Worm (Caenorhabditis elegans) whole organism, L1 larva: Measurements from ENCODE around the gene Y39A1A.2.

Experiments
- C04F5.9 ChIP-seq: sonication (generic microtip); optimal IDR thresholded peaks from 2 replicates; lab custom pipeline; 2016; ENCODE audit warnings: missing genetic modification characterization, missing compliant biosample characterization
- C34B4.2 ChIP-seq: sonication (generic microtip); optimal IDR thresholded peaks from 2 replicates; lab custom pipeline; 2017; ENCODE audit warnings: mild to moderate bottlenecking, missing genetic modification characterization, missing compliant biosample characterization
- F16B12.6 ChIP-seq: fragments of 150-350 bp; optimal IDR thresholded peaks from 2 replicates; lab custom pipeline; 2014; ENCODE audit warnings: missing biosample characterization, missing genetic modification characterization
- Y116A8C.19 ChIP-seq: sonication (generic microtip); optimal IDR thresholded peaks from 2 replicates; lab custom pipeline; 2016; ENCODE audit warnings: missing compliant biosample characterization, missing genetic modification characterization, borderline replicate concordance
- aha-1 ChIP-seq: fragments of 150-350 bp; optimal IDR thresholded peaks from 2 replicates; lab custom pipeline; 2014; ENCODE audit warnings: missing biosample characterization, missing genetic modification characterization
- alr-1 ChIP-seq: fragments of 200-800 bp; sonication (Bioruptor generic); optimal IDR thresholded peaks from 2 replicates; lab custom pipeline; 2018; ENCODE audit warnings: borderline replicate concordance, mild to moderate bottlenecking, missing genetic modification characterization, missing compliant biosample characterization
- aly-2 ChIP-seq: fragments of 150-350 bp; optimal IDR thresholded peaks from 2 replicates; lab custom pipeline; 2014; ENCODE audit warnings: missing biosample characterization, missing genetic modification characterization
- blmp-1 ChIP-seq: fragments of 150-350 bp; optimal IDR thresholded peaks from 2 replicates; lab custom pipeline; 2014; ENCODE audit warnings: missing biosample characterization, missing genetic modification characterization
- ceh-82 ChIP-seq, 3 experiments: fragments of 150-350 bp in 1 of 3; sonication (generic microtip) in 2 of 3; optimal IDR thresholded peaks; 2 replicates each; lab custom pipeline; 2014 to 2017; ENCODE audit warnings: missing biosample characterization in 3 of 3, missing genetic modification characterization in 3 of 3
- ceh-88 ChIP-seq: fragments of 200-800 bp; sonication (Bioruptor generic); IDR thresholded peaks from 2 replicates; pipeline ENCODE4 v1.3.6; 2022; ENCODE audit warnings: missing genetic modification characterization, missing compliant biosample characterization
- efl-1 ChIP-seq, 4 experiments: fragments of 150-350 bp; optimal IDR thresholded peaks in 3 of 4; peaks in 1 of 4; 1 replicate in 1 of 4; 2 replicates in 3 of 4; lab custom pipeline; 2014; ENCODE audit warnings: missing biosample characterization in 2 of 4, missing genetic modification characterization in 2 of 4, missing genetic modification reagents in 2 of 4
- egl-13 ChIP-seq: sonication (generic microtip); optimal IDR thresholded peaks from 2 replicates; lab custom pipeline; 2016; ENCODE audit warnings: missing genotype, missing genetic modification reagents, missing genetic modification characterization, missing compliant biosample characterization
- elt-2 ChIP-seq: sonication (generic microtip); optimal IDR thresholded peaks from 2 replicates; lab custom pipeline; 2016; ENCODE audit warnings: missing genetic modification characterization, mild to moderate bottlenecking, inconsistent platforms, missing compliant biosample characterization, missing genetic modification reagents
- ets-5 ChIP-seq: fragments of 200-800 bp; sonication (Bioruptor generic); IDR thresholded peaks from 2 replicates; pipeline ENCODE4 v1.3.6; 2022; ENCODE audit warnings: missing genetic modification characterization, missing compliant biosample characterization
- fkh-10 ChIP-seq: sonication (generic microtip); optimal IDR thresholded peaks from 2 replicates; lab custom pipeline; 2017; ENCODE audit warnings: missing biosample characterization, missing genetic modification reagents, missing genetic modification characterization
- fkh-4 ChIP-seq: sonication (generic microtip); optimal IDR thresholded peaks from 2 replicates; lab custom pipeline; 2016; ENCODE audit warnings: missing compliant biosample characterization, missing genetic modification characterization, borderline replicate concordance
- fkh-8 ChIP-seq: sonication (generic microtip); optimal IDR thresholded peaks from 2 replicates; lab custom pipeline; 2016; ENCODE audit warnings: mild to moderate bottlenecking, missing genetic modification characterization, missing compliant biosample characterization
- fos-1 ChIP-seq: fragments of 150-350 bp; optimal IDR thresholded peaks from 2 replicates; lab custom pipeline; 2014; ENCODE audit warnings: missing biosample characterization, missing genetic modification characterization
- grh-1 ChIP-seq: fragments of 200-800 bp; sonication (Bioruptor generic); IDR thresholded peaks from 2 replicates; pipeline ENCODE4 v1.3.6; 2022; ENCODE audit warnings: missing genetic modification reagents, missing genetic modification characterization, missing compliant biosample characterization
- hlh-4 ChIP-seq: sonication (generic microtip); optimal IDR thresholded peaks from 2 replicates; lab custom pipeline; 2016; ENCODE audit warnings: mild to moderate bottlenecking, missing genetic modification characterization, missing compliant biosample characterization
- hpl-2 ChIP-seq: fragments of 150-350 bp; optimal IDR thresholded peaks from 2 replicates; lab custom pipeline; 2014; ENCODE audit warnings: missing biosample characterization, missing genetic modification reagents, missing genetic modification characterization
- lin-14 ChIP-seq: fragments of 200-800 bp; sonication (Bioruptor generic); optimal IDR thresholded peaks from 2 replicates; lab custom pipeline; 2018; ENCODE audit warnings: mild to moderate bottlenecking, missing genetic modification characterization, moderate library complexity, missing compliant biosample characterization
- lin-15B ChIP-seq: fragments of 150-350 bp; sonication (generic microtip); optimal IDR thresholded peaks from 3 replicates; lab custom pipeline; 2014; ENCODE audit warnings: missing biosample characterization, missing genetic modification characterization
- lsy-2 ChIP-seq, 2 experiments: fragments of 150-350 bp; optimal IDR thresholded peaks; 2 replicates each; lab custom pipeline; 2014; ENCODE audit warnings: missing biosample characterization in 2 of 2, missing genetic modification characterization in 2 of 2
- mab-9 ChIP-seq: fragments of 200-800 bp; sonication (Bioruptor generic); IDR thresholded peaks from 2 replicates; pipeline ENCODE4 v1.3.6; 2022; ENCODE audit warnings: missing genetic modification reagents, missing genetic modification characterization, missing compliant biosample characterization
- mdl-1 ChIP-seq, 2 experiments: fragments of 150-350 bp; optimal IDR thresholded peaks; 2 replicates each; lab custom pipeline; 2014 to 2017; ENCODE audit warnings: missing biosample characterization in 2 of 2, missing genetic modification characterization in 2 of 2, inconsistent platforms in 1 of 2
- mep-1 ChIP-seq: fragments of 150-350 bp; optimal IDR thresholded peaks from 2 replicates; lab custom pipeline; 2014; ENCODE audit warnings: missing biosample characterization, missing genetic modification characterization
- nhr-20 ChIP-seq: sonication (generic microtip); optimal IDR thresholded peaks from 2 replicates; lab custom pipeline; 2016; ENCODE audit warnings: mild to moderate bottlenecking, missing genetic modification characterization, missing compliant biosample characterization
- nhr-71 ChIP-seq: sonication (generic microtip); optimal IDR thresholded peaks from 2 replicates; lab custom pipeline; 2016; ENCODE audit warnings: mild to moderate bottlenecking, missing genetic modification characterization, moderate library complexity, missing compliant biosample characterization
- nhr-77 ChIP-seq: fragments of 150-350 bp; optimal IDR thresholded peaks from 2 replicates; lab custom pipeline; 2014; ENCODE audit warnings: missing biosample characterization, missing genetic modification characterization
- nhr-84 ChIP-seq: sonication (generic microtip); optimal IDR thresholded peaks from 2 replicates; lab custom pipeline; 2017; ENCODE audit warnings: missing biosample characterization, missing genetic modification characterization
- nhr-85 ChIP-seq: sonication (generic microtip); peaks from one replicate; lab custom pipeline; 2016; ENCODE audit warnings: missing genetic modification characterization, inconsistent platforms, missing compliant biosample characterization
- nhr-90 ChIP-seq: sonication (generic microtip); optimal IDR thresholded peaks from 2 replicates; lab custom pipeline; 2016; ENCODE audit warnings: mild to moderate bottlenecking, missing genetic modification characterization, missing compliant biosample characterization; ENCODE audit not compliant: poor library complexity
- pag-3 ChIP-seq: sonication (generic microtip); optimal IDR thresholded peaks from 2 replicates; lab custom pipeline; 2017; ENCODE audit warnings: missing genetic modification characterization, mild to moderate bottlenecking, missing compliant biosample characterization, antibody characterized with exemption, borderline replicate concordance; ENCODE audit not compliant: insufficient read depth
- pax-3 ChIP-seq: fragments of 200-800 bp; sonication (Bioruptor generic); optimal IDR thresholded peaks from 2 replicates; lab custom pipeline; 2018; ENCODE audit warnings: mild to moderate bottlenecking, missing genetic modification characterization, moderate library complexity, missing compliant biosample characterization
- pqm-1 ChIP-seq: sonication (generic microtip); optimal IDR thresholded peaks from 3 replicates; lab custom pipeline; 2017; ENCODE audit warnings: missing biosample characterization, missing genetic modification characterization
- rnt-1 ChIP-seq: sonication (generic microtip); optimal IDR thresholded peaks from 2 replicates; lab custom pipeline; 2016; ENCODE audit warnings: mild to moderate bottlenecking, missing genetic modification characterization, moderate library complexity, missing compliant biosample characterization
- snu-23 ChIP-seq: sonication (generic microtip); optimal IDR thresholded peaks from 2 replicates; lab custom pipeline; 2016; ENCODE audit warnings: missing genetic modification characterization, missing compliant biosample characterization
- tlp-1 ChIP-seq: fragments of 150-350 bp; optimal IDR thresholded peaks from 2 replicates; lab custom pipeline; 2014; ENCODE audit warnings: missing biosample characterization, missing genetic modification characterization
- unc-62 ChIP-seq: fragments of 150-350 bp; optimal IDR thresholded peaks from 2 replicates; lab custom pipeline; 2014; ENCODE audit warnings: missing biosample characterization, missing genetic modification reagents, missing genetic modification characterization
- unc-98 ChIP-seq: fragments of 200-800 bp; sonication (Bioruptor generic); IDR thresholded peaks from 2 replicates; pipeline ENCODE4 v1.3.6; 2022; ENCODE audit warnings: missing genetic modification characterization, missing compliant biosample characterization
- xbp-1 ChIP-seq: sonication (generic microtip); optimal IDR thresholded peaks from 2 replicates; lab custom pipeline; 2016; ENCODE audit warnings: missing genetic modification characterization, missing compliant biosample characterization
- zag-1 ChIP-seq: fragments of 150-350 bp; optimal IDR thresholded peaks from 2 replicates; lab custom pipeline; 2014; ENCODE audit warnings: missing biosample characterization, missing genetic modification characterization
- zip-4 ChIP-seq: fragments of 200-800 bp; sonication (Bioruptor generic); optimal IDR thresholded peaks from 2 replicates; lab custom pipeline; 2018; ENCODE audit warnings: mild to moderate bottlenecking, missing genetic modification characterization, moderate library complexity, missing compliant biosample characterization
- ztf-11 ChIP-seq, 2 experiments: sonication (generic microtip); optimal IDR thresholded peaks; 2 replicates each; lab custom pipeline; 2016 to 2017; ENCODE audit warnings: missing genetic modification characterization in 2 of 2, missing biosample characterization in 1 of 2, missing compliant biosample characterization in 1 of 2
- ztf-4 ChIP-seq: fragments of 150-350 bp; optimal IDR thresholded peaks from 2 replicates; lab custom pipeline; 2014; ENCODE audit warnings: missing biosample characterization, missing genetic modification characterization

The Y39A1A.2 gene

DNA sequence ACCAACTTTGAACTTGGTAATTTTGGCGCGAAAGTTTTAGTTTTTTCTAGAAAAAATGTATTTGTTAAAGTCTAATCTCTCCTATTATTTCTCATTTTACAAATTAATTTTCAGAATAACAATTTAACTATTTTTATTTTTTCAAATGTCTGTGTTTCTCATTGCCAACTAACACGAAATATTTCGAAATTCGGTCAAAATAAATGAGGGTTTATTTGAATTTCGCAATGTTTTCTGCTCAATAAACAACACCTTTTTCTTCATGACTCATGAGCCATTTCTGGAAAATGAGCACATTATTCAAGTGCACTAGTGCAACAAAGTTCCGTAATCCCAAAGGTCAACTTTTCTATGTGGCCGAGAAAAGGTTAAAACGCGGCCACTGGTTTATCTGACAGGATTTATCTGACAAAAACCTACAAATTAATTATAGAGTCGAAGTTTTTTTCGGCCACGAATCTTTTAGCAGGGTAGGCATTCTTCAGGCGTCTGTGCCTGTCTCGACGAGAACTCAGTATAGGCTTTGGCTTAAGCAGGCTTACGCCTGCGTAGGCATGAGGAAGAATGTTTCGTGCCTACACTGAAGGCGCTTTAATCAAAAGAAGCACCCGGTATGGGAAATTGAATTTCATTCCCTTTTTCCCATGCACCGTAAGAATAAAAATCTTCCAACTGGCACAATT lies 35.1 kb upstream of the Y39A1A.2 start, which contains the start of gene Y39A1A.27:
Gene Y39A1A.27, plus strand, starts transcription at position 633 of the 683 bp plus-strand sequence.
- no peak for TF ChIP-seq hpl-2 (GFP tag; lab: Kevin White, UChicago)
- TF ChIP-seq ceh-82 (tag; optimal IDR thresholded peaks at IDR 0.05; lab: Kevin White, UChicago), result peak in 1 of 3 experiments; percentile 1
- peak in 1 of 2 experiments; percentile 7 for TF ChIP-seq lsy-2 (tag; optimal IDR thresholded peaks at IDR 0.05; lab: Kevin White, UChicago)

DNA sequence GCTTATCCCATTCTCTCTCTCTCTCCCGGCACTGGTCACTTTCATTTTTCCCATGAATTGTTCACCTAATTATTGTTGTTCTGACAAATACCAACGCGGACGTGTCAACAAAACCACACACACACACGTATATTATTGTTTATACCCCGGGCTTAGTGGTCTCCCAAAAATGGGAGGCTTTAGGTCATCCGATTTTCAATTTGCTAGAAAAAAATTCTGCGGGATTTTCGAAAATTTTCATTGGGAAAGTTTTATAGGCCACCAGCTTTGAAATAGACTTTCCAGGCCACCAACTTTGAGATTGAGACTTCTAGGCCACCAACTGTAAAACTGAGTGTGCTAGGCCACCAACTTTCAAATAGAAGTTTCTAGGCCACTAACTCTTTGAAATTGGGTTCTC lies 34.6 kb upstream of the Y39A1A.2 start:
- no peak for TF ChIP-seq fkh-10 (GFP tag; lab: Kevin White, UChicago)
- peak; percentile 78 for TF ChIP-seq blmp-1 (tag; lab: Kevin White, UChicago)

ce11 chrIII:10636493-10637031 lies 33.2 kb upstream of the Y39A1A.2 start:
- TF ChIP-seq mab-9 (GFP tag; lab: Robert Waterston, UW), result no peak
- TF ChIP-seq nhr-84, result no peak
- TF ChIP-seq grh-1 (GFP tag; lab: Robert Waterston, UW), result no peak
- no peak for TF ChIP-seq C04F5.9 (tag; lab: Kevin White, UChicago)
- no peak for TF ChIP-seq aly-2
- no peak for TF ChIP-seq pax-3 (tag; lab: Kevin White, UChicago)
- no peak for TF ChIP-seq alr-1 (tag; lab: Kevin White, UChicago)
- no peak for TF ChIP-seq fkh-4 (tag; lab: Kevin White, UChicago)
- no peak for TF ChIP-seq aha-1 (tag; lab: Kevin White, UChicago)
- TF ChIP-seq unc-62 (GFP tag; lab: Kevin White, UChicago), result no peak
- no peak for TF ChIP-seq Y116A8C.19 (tag; lab: Kevin White, UChicago)
- no peak for TF ChIP-seq pag-3 (tag; lab: Kevin White, UChicago)
- TF ChIP-seq nhr-85 (tag; lab: Kevin White, UChicago), result peak; percentile 3
- no peak for TF ChIP-seq rnt-1 (tag; lab: Kevin White, UChicago)
- TF ChIP-seq F16B12.6 (tag; lab: Kevin White, UChicago), result no peak
- no peak for TF ChIP-seq zip-4 (GFP tag; lab: Kevin White, UChicago)
- TF ChIP-seq mdl-1 (tag; optimal IDR thresholded peaks at IDR 0.05; lab: Kevin White, UChicago), result peak in 1 of 2 experiments; percentile 41
- peak; percentile 12 for TF ChIP-seq mep-1 (tag; lab: Kevin White, UChicago)
- no peak for TF ChIP-seq tlp-1 (tag; lab: Kevin White, UChicago)
- TF ChIP-seq ztf-4, result no peak
- no peak for TF ChIP-seq nhr-90 (tag; lab: Kevin White, UChicago)
- TF ChIP-seq elt-2 (tag; lab: Kevin White, UChicago), result no peak
- TF ChIP-seq ets-5 (GFP tag; lab: Robert Waterston, UW), result no peak
- no peak for TF ChIP-seq egl-13
- peak; percentile 7 for TF ChIP-seq nhr-71
- TF ChIP-seq blmp-1 (tag; lab: Kevin White, UChicago), result peak; percentile 72
- no peak for TF ChIP-seq ceh-88 (GFP tag; lab: Robert Waterston, UW)
- no peak for TF ChIP-seq hlh-4 (tag; lab: Kevin White, UChicago)
- no peak for TF ChIP-seq lin-15B
- TF ChIP-seq snu-23, result no peak
- no peak for TF ChIP-seq xbp-1
- no peak for TF ChIP-seq pqm-1 (tag; lab: Kevin White, UChicago)
- TF ChIP-seq ztf-11 (tag; optimal IDR thresholded peaks at IDR 0.05; lab: Kevin White, UChicago), result no peak
- TF ChIP-seq efl-1 (optimal IDR thresholded peaks at IDR 0.05; lab: Kevin White, UChicago), result peak in 1 of 2 experiments; percentile 0
- TF ChIP-seq efl-1 (GFP tag; optimal IDR thresholded peaks at IDR 0.05 in 1 of 2; lab: Kevin White, UChicago), result peak in 1 of 2 experiments; percentile 68
- no peak for TF ChIP-seq nhr-77 (tag; lab: Kevin White, UChicago)
- no peak for TF ChIP-seq zag-1 (tag; lab: Kevin White, UChicago)
- no peak for TF ChIP-seq fkh-8
- TF ChIP-seq lin-14 (GFP tag; lab: Kevin White, UChicago), result peak; percentile 61
- no peak for TF ChIP-seq C34B4.2 (tag; lab: Kevin White, UChicago)
- TF ChIP-seq unc-98 (GFP tag; lab: Robert Waterston, UW), result no peak
- no peak for TF ChIP-seq fos-1 (tag; lab: Kevin White, UChicago)
- TF ChIP-seq nhr-20 (tag; lab: Kevin White, UChicago), result peak; percentile 23
